Worm (Caenorhabditis elegans) whole organism, L3 larva: ENCODE results near the gene T19D12.6.

Source experiments
- ceh-9 ChIP-seq: sonication (generic microtip); optimal IDR thresholded peaks from 2 replicates; lab custom pipeline; 2018; ENCODE audit warnings: missing biosample characterization, missing genetic modification characterization
- elt-1 ChIP-seq: fragments of 150-350 bp; optimal IDR thresholded peaks from 2 replicates; lab custom pipeline; 2014; ENCODE audit warnings: missing biosample characterization, missing genetic modification characterization
- fos-1 ChIP-seq: fragments of 150-350 bp; optimal IDR thresholded peaks from 2 replicates; lab custom pipeline; 2014; ENCODE audit warnings: missing biosample characterization, missing genetic modification characterization
- lin-39 ChIP-seq: fragments of 150-350 bp; optimal IDR thresholded peaks from 2 replicates; lab custom pipeline; 2018; ENCODE audit warnings: missing biosample characterization, missing genetic modification reagents, missing genetic modification characterization
- nhr-11 ChIP-seq: fragments of 150-350 bp; optimal IDR thresholded peaks from 2 replicates; lab custom pipeline; 2014; ENCODE audit warnings: missing biosample characterization, missing genetic modification characterization
- nhr-237 ChIP-seq: fragments of 150-350 bp; optimal IDR thresholded peaks from 2 replicates; lab custom pipeline; 2014; ENCODE audit warnings: missing biosample characterization, missing genetic modification characterization
- nhr-28 ChIP-seq: fragments of 150-350 bp; optimal IDR thresholded peaks from 2 replicates; lab custom pipeline; 2014; ENCODE audit warnings: missing biosample characterization, missing genetic modification characterization
- sea-2 ChIP-seq: fragments of 150-350 bp; sonication (generic microtip); optimal IDR thresholded peaks from 4 replicates; lab custom pipeline; 2014; ENCODE audit warnings: missing biosample characterization, missing genetic modification reagents, missing genetic modification characterization
- snpc-4 ChIP-seq: fragments of 150-350 bp; optimal IDR thresholded peaks from 2 replicates; lab custom pipeline; 2014; ENCODE audit warnings: missing biosample characterization, missing genetic modification characterization
- tbx-2 ChIP-seq: sonication (generic microtip); optimal IDR thresholded peaks from 2 replicates; lab custom pipeline; 2016; ENCODE audit warnings: mild to moderate bottlenecking, missing genetic modification characterization, missing compliant biosample characterization
- unc-39 ChIP-seq: sonication (generic microtip); optimal IDR thresholded peaks from 4 replicates; lab custom pipeline; 2017; ENCODE audit warnings: missing biosample characterization, missing genetic modification characterization
- ztf-11 ChIP-seq: fragments of 150-350 bp; optimal IDR thresholded peaks from 2 replicates; lab custom pipeline; 2014; ENCODE audit warnings: missing biosample characterization, missing genetic modification characterization

- no peak for TF ChIP-seq snpc-4 (tag; lab: Kevin White, UChicago)
- TF ChIP-seq sea-2 (GFP tag; lab: Kevin White, UChicago) = no peak
- no peak for TF ChIP-seq nhr-237 (tag; lab: Kevin White, UChicago)
- TF ChIP-seq ztf-11 (tag; lab: Kevin White, UChicago) = no peak
- TF ChIP-seq ceh-9 (tag; lab: Kevin White, UChicago) = no peak
- TF ChIP-seq nhr-28 (tag; lab: Kevin White, UChicago) = no peak
- TF ChIP-seq unc-39 (tag; lab: Kevin White, UChicago) = no peak
- no peak for TF ChIP-seq fos-1 (tag; lab: Kevin White, UChicago)
- TF ChIP-seq nhr-11 (tag; lab: Kevin White, UChicago) = no peak
- no peak for TF ChIP-seq elt-1
- no peak for TF ChIP-seq tbx-2
- no peak for TF ChIP-seq lin-39
Measured at ce11 chrII:6661211-6661610, 18.3 kb upstream of the T19D12.6 start, which contains the start of gene T19D12.2.
